Fruit fly (Drosophila melanogaster) whole organism, embryonic: Measurements from ENCODE around the gene CG10730.

Experiments
- B-H2 ChIP-seq: fragments of 200-800 bp; sonication (Bioruptor generic); optimal IDR thresholded peaks from 2 replicates; lab custom pipeline; 2018; ENCODE audit warnings: missing biosample characterization, mild to moderate bottlenecking, missing genetic modification characterization
- Bdp1 ChIP-seq: fragments of 200-800 bp; sonication (Bioruptor generic); optimal IDR thresholded peaks from 3 replicates; lab custom pipeline; 2016; ENCODE audit warnings: missing biosample characterization, missing genetic modification characterization
- BtbVII ChIP-seq: fragments of 200-800 bp; sonication (Bioruptor generic); optimal IDR thresholded peaks from 3 replicates; lab custom pipeline; 2017; ENCODE audit warnings: missing biosample characterization, mild to moderate bottlenecking, missing genetic modification characterization
- CG10959 ChIP-seq: fragments of 200-800 bp; sonication (Bioruptor generic); IDR thresholded peaks from 2 replicates; pipeline ENCODE4 v1.3.6; 2022; ENCODE audit warnings: missing biosample characterization, missing genetic modification characterization
- CG11696 ChIP-seq: fragments of 200-800 bp; sonication (Bioruptor generic); IDR thresholded peaks from 2 replicates; pipeline ENCODE4 v1.3.6; 2022; ENCODE audit warnings: missing biosample characterization, missing genetic modification characterization
- CG12219 ChIP-seq: fragments of 200-800 bp; sonication (Bioruptor generic); optimal IDR thresholded peaks from 3 replicates; lab custom pipeline; 2018; ENCODE audit warnings: missing biosample characterization, mild to moderate bottlenecking, missing genetic modification characterization
- CG13775 ChIP-seq: fragments of 200-800 bp; sonication (Bioruptor generic); optimal IDR thresholded peaks from 3 replicates; lab custom pipeline; 2017; ENCODE audit warnings: missing biosample characterization, mild to moderate bottlenecking, missing genetic modification characterization
- CG14710 ChIP-seq: fragments of 200-800 bp; sonication (Bioruptor generic); optimal IDR thresholded peaks from 3 replicates; lab custom pipeline; 2019; ENCODE audit warnings: missing biosample characterization, mild to moderate bottlenecking, missing genetic modification characterization, moderate library complexity
- CG17802 ChIP-seq: fragments of 200-800 bp; sonication (Bioruptor generic); optimal IDR thresholded peaks from 2 replicates; lab custom pipeline; 2018; ENCODE audit warnings: missing biosample characterization, mild to moderate bottlenecking, missing genetic modification characterization, moderate library complexity
- CG18262 ChIP-seq: fragments of 200-800 bp; optimal IDR thresholded peaks from 3 replicates; lab custom pipeline; 2019; ENCODE audit warnings: missing biosample characterization, mild to moderate bottlenecking, missing genetic modification characterization, moderate library complexity
- CG3726 ChIP-seq: fragments of 200-800 bp; sonication (Bioruptor generic); IDR thresholded peaks from 3 replicates; pipeline ENCODE4, ENCODE4 v1.3.6; 2022; ENCODE audit warnings: missing biosample characterization, missing genetic modification characterization
- CG3995 ChIP-seq: fragments of 200-800 bp; sonication (Bioruptor generic); optimal IDR thresholded peaks from 3 replicates; lab custom pipeline; 2016; ENCODE audit warnings: missing biosample characterization, missing genetic modification characterization
- CG4404 ChIP-seq: fragments of 200-800 bp; sonication (Bioruptor generic); IDR thresholded peaks from 2 replicates; pipeline ENCODE4 v1.3.6; 2022; ENCODE audit warnings: missing biosample characterization, missing genetic modification characterization
- CG4617 ChIP-seq: fragments of 200-800 bp; sonication (Bioruptor generic); optimal IDR thresholded peaks from 3 replicates; lab custom pipeline; 2016; ENCODE audit warnings: missing biosample characterization, missing genetic modification characterization, borderline replicate concordance
- CG7786 ChIP-seq: fragments of 200-800 bp; sonication (Bioruptor generic); optimal IDR thresholded peaks from 2 replicates; lab custom pipeline; 2016; ENCODE audit warnings: missing biosample characterization, missing genetic modification characterization
- CG7928 ChIP-seq: fragments of 200-800 bp; sonication (Bioruptor generic); optimal IDR thresholded peaks from 2 replicates; lab custom pipeline; 2017; ENCODE audit warnings: missing biosample characterization, mild to moderate bottlenecking, missing genetic modification characterization
- CG7963 ChIP-seq: fragments of 200-800 bp; sonication (Bioruptor generic); IDR thresholded peaks from 3 replicates; pipeline ENCODE4 v1.3.6; 2022; ENCODE audit warnings: missing biosample characterization, missing genetic modification characterization; ENCODE audit not compliant: partially characterized antibody
- CG8281 ChIP-seq: fragments of 200-800 bp; sonication (Bioruptor generic); optimal IDR thresholded peaks from 2 replicates; lab custom pipeline; 2018; ENCODE audit warnings: missing biosample characterization, mild to moderate bottlenecking, missing genetic modification characterization, moderate library complexity
- CG9609 ChIP-seq: fragments of 200-800 bp; sonication (Bioruptor generic); optimal IDR thresholded peaks from 3 replicates; lab custom pipeline; 2016; ENCODE audit warnings: missing biosample characterization, missing genetic modification characterization
- CTCF ChIP-seq: fragments of 200-800 bp; sonication (Bioruptor generic); optimal IDR thresholded peaks from 2 replicates; lab custom pipeline; 2017; ENCODE audit warnings: missing biosample characterization, mild to moderate bottlenecking, missing genetic modification characterization, moderate library complexity
- CrebB ChIP-seq: fragments of 200-800 bp; sonication (Bioruptor generic); optimal IDR thresholded peaks from 3 replicates; lab custom pipeline; 2018; ENCODE audit warnings: missing biosample characterization, mild to moderate bottlenecking, missing genetic modification characterization
- Dip2 ChIP-seq: fragments of 200-800 bp; sonication (Bioruptor generic); IDR thresholded peaks from 2 replicates; pipeline ENCODE4 v1.3.6; 2022; ENCODE audit warnings: missing biosample characterization, missing genetic modification characterization
- E2f1 ChIP-seq: fragments of 200-800 bp; sonication (Bioruptor generic); IDR thresholded peaks from 2 replicates; pipeline ENCODE4 v1.3.6; 2022; ENCODE audit warnings: missing biosample characterization, missing genetic modification characterization
- Elba2 ChIP-seq: fragments of 200-800 bp; sonication (Bioruptor generic); optimal IDR thresholded peaks from 3 replicates; lab custom pipeline; 2016; ENCODE audit warnings: missing biosample characterization, missing genetic modification characterization
- Hr3 ChIP-seq: fragments of 200-800 bp; sonication (Bioruptor generic); optimal IDR thresholded peaks from 3 replicates; lab custom pipeline; 2016; ENCODE audit warnings: missing biosample characterization, missing genetic modification characterization
- Hr78 ChIP-seq, 2 experiments: fragments of 200-800 bp in 1 of 2; fragments of >200 bp in 1 of 2; sonication (Bioruptor generic) in 1 of 2; optimal IDR thresholded peaks; 2 replicates each; lab custom pipeline; 2017 to 2019; ENCODE audit warnings: missing biosample characterization in 2 of 2, missing genetic modification characterization in 2 of 2, mild to moderate bottlenecking in 1 of 2, moderate library complexity in 1 of 2
- Lhr ChIP-seq: fragments of 200-800 bp; sonication (Bioruptor generic); optimal IDR thresholded peaks from 3 replicates; lab custom pipeline; 2017; ENCODE audit warnings: mild to moderate bottlenecking, missing biosample characterization, missing genetic modification reagents, missing genetic modification characterization
- Myb ChIP-seq: fragments of 200-800 bp; sonication (Bioruptor generic); optimal IDR thresholded peaks from 2 replicates; lab custom pipeline; 2016; ENCODE audit warnings: missing biosample characterization, missing genetic modification characterization
- Oaz ChIP-seq: fragments of 200-800 bp; sonication (Bioruptor generic); IDR thresholded peaks from 2 replicates; pipeline ENCODE4 v1.3.6; 2022; ENCODE audit warnings: missing biosample characterization, missing genetic modification characterization
- Sin3A ChIP-seq: fragments of >200 bp; optimal IDR thresholded peaks from 2 replicates; lab custom pipeline; 2018
- Sry-β ChIP-seq: fragments of 200-800 bp; sonication (Bioruptor generic); optimal IDR thresholded peaks from 2 replicates; lab custom pipeline; 2018; ENCODE audit warnings: missing biosample characterization, mild to moderate bottlenecking, missing genetic modification characterization, moderate library complexity
- Xrp1 ChIP-seq: fragments of 200-800 bp; sonication (Bioruptor generic); IDR thresholded peaks from 2 replicates; pipeline ENCODE4 v1.3.6; 2022; ENCODE audit warnings: missing biosample characterization, missing genetic modification characterization
- abd-A ChIP-seq: fragments of 200-800 bp; sonication (Bioruptor generic); optimal IDR thresholded peaks from 3 replicates; lab custom pipeline; 2019; ENCODE audit warnings: missing biosample characterization, mild to moderate bottlenecking, missing genetic modification characterization, moderate library complexity
- ato ChIP-seq: fragments of 200-800 bp; sonication (Bioruptor generic); IDR thresholded peaks from 2 replicates; pipeline ENCODE4 v1.3.6; 2022; ENCODE audit warnings: missing biosample characterization, missing genetic modification characterization; ENCODE audit not compliant: partially characterized antibody
- ci ChIP-seq: fragments of 200-800 bp; sonication (Bioruptor generic); IDR thresholded peaks from 3 replicates; pipeline ENCODE4 v1.3.6; 2022; ENCODE audit warnings: missing biosample characterization, missing genetic modification characterization
- crp ChIP-seq, 2 experiments: fragments of 200-800 bp; sonication (Bioruptor generic); optimal IDR thresholded peaks; 2 replicates in 1 of 2; 3 replicates in 1 of 2; lab custom pipeline; 2017; ENCODE audit warnings: missing biosample characterization in 2 of 2, missing genetic modification characterization in 2 of 2, mild to moderate bottlenecking in 1 of 2, moderate library complexity in 1 of 2
- da ChIP-seq: fragments of 200-800 bp; sonication (Bioruptor generic); optimal IDR thresholded peaks from 2 replicates; lab custom pipeline; 2016; ENCODE audit warnings: missing biosample characterization, missing genetic modification characterization
- dm ChIP-seq: fragments of 200-800 bp; sonication (Bioruptor generic); optimal IDR thresholded peaks from 3 replicates; lab custom pipeline; 2016; ENCODE audit warnings: missing biosample characterization, missing genetic modification characterization
- en ChIP-seq: fragments of 200-800 bp; sonication (Bioruptor generic); optimal IDR thresholded peaks from 2 replicates; lab custom pipeline; 2016; ENCODE audit warnings: missing biosample characterization, missing genetic modification characterization
- gt ChIP-seq: fragments of 200-800 bp; sonication (Bioruptor generic); IDR thresholded peaks from 2 replicates; pipeline ENCODE4 v1.3.6; 2022; ENCODE audit warnings: missing biosample characterization, missing genetic modification characterization
- jing ChIP-seq: fragments of 200-800 bp; sonication (Bioruptor generic); optimal IDR thresholded peaks from 2 replicates; lab custom pipeline; 2018; ENCODE audit warnings: missing biosample characterization, mild to moderate bottlenecking, missing genetic modification characterization
- knrl ChIP-seq: fragments of 200-800 bp; sonication (Bioruptor generic); IDR thresholded peaks from 3 replicates; pipeline ENCODE4 v1.3.6; 2022; ENCODE audit warnings: missing biosample characterization, missing genetic modification characterization; ENCODE audit not compliant: partially characterized antibody
- lmd ChIP-seq: fragments of 200-800 bp; sonication (Bioruptor generic); IDR thresholded peaks from 2 replicates; pipeline ENCODE4 v1.3.6; 2022; ENCODE audit warnings: missing biosample characterization, missing genetic modification characterization
- lola ChIP-seq, 3 experiments: fragments of >200 bp in 2 of 3; fragments of 200-800 bp in 1 of 3; sonication (Bioruptor generic) in 1 of 3; optimal IDR thresholded peaks; 2 replicates each; lab custom pipeline; 2017 to 2019; ENCODE audit warnings: missing biosample characterization in 3 of 3, missing genetic modification characterization in 3 of 3, mild to moderate bottlenecking in 1 of 3, moderate library complexity in 1 of 3
- org-1 ChIP-seq: fragments of 200-800 bp; sonication (Bioruptor generic); optimal IDR thresholded peaks from 2 replicates; lab custom pipeline; 2017; ENCODE audit warnings: missing biosample characterization, missing genetic modification characterization
- row ChIP-seq: fragments of 200-800 bp; sonication (Bioruptor generic); IDR thresholded peaks from 3 replicates; pipeline ENCODE4 v1.3.6; 2022; ENCODE audit warnings: missing biosample characterization, missing genetic modification characterization
- tll ChIP-seq, 2 experiments: fragments of 200-800 bp in 1 of 2; fragments of >200 bp in 1 of 2; sonication (Bioruptor generic) in 1 of 2; optimal IDR thresholded peaks; 2 replicates each; lab custom pipeline; 2017 to 2019; ENCODE audit warnings: missing biosample characterization in 2 of 2, missing genetic modification characterization in 2 of 2, mild to moderate bottlenecking in 1 of 2, moderate library complexity in 1 of 2
- tna ChIP-seq: fragments of 200-800 bp; sonication (Bioruptor generic); IDR thresholded peaks from 2 replicates; pipeline ENCODE4 v1.3.6; 2022; ENCODE audit warnings: missing biosample characterization, missing genetic modification characterization; ENCODE audit not compliant: partially characterized antibody
- vvl ChIP-seq: fragments of 200-800 bp; sonication (Bioruptor generic); IDR thresholded peaks from 2 replicates; pipeline ENCODE4 v1.3.6; 2022; ENCODE audit warnings: missing biosample characterization, missing genetic modification characterization

Gene CG10730

dm6 chr2L:20082965-20083855 is 11.2 kb upstream of the CG10730 start (continued):
- TF ChIP-seq CG7786 (GFP tag; lab: Kevin White, UChicago) (no peak), row (GFP tag; lab: Robert Waterston, UW) (peak; percentile 27; the same call in 1 of the 3 replicates), knrl (GFP tag; lab: Robert Waterston, UW) (no peak), CG7928 (GFP tag; lab: Kevin White, UChicago) (peak; percentile 1), Lhr (GFP tag; lab: Kevin White, UChicago) (no peak), CG4404 (GFP tag; lab: Robert Waterston, UW) (no peak), CG3726 (GFP tag; lab: Robert Waterston, UW) (peak; percentile 22; the same call in 1 of the 3 replicates), vvl (GFP tag; lab: Robert Waterston, UW) (no peak), CTCF (GFP tag; lab: Kevin White, UChicago) (peak; percentile 4), tll (GFP tag; optimal IDR thresholded peaks at IDR 0.05; lab: Kevin White, UChicago) (no peak), jing (no peak), Hr3 (GFP tag; lab: Kevin White, UChicago) (no peak), ci (GFP tag; lab: Robert Waterston, UW) (no peak; the same call in 2 of the 3 replicates), Dip2 (GFP tag; lab: Robert Waterston, UW) (no peak), dm (GFP tag; lab: Kevin White, UChicago) (no peak), en (GFP tag; lab: Kevin White, UChicago) (no peak), CG8281 (tag; lab: Kevin White, UChicago) (no peak), lola (GFP tag; optimal IDR thresholded peaks at IDR 0.05; lab: Kevin White, UChicago) (no peak), CG4617 (no peak), Sry-β (no peak), Myb (no peak), CrebB (tag; lab: Kevin White, UChicago) (no peak), CG18262 (tag; lab: Kevin White, UChicago) (no peak), CG13775 (GFP tag; lab: Kevin White, UChicago) (no peak), B-H2 (GFP tag; lab: Kevin White, UChicago) (no peak), CG9609 (GFP tag; lab: Kevin White, UChicago) (no peak), lmd (GFP tag; lab: Robert Waterston, UW) (no peak; the same call in 1 of the 2 replicates), da (no peak), tna (GFP tag; lab: Robert Waterston, UW) (no peak; the same call in 1 of the 2 replicates), gt (GFP tag; lab: Robert Waterston, UW) (no peak), Sin3A (lab: Kevin White, UChicago) (no peak), Hr78 (GFP tag; optimal IDR thresholded peaks at IDR 0.05; lab: Kevin White, UChicago) (peak in 1 of 2 experiments; percentile 90), CG11696 (GFP tag; lab: Robert Waterston, UW) (no peak), Oaz (GFP tag; lab: Robert Waterston, UW) (no peak), org-1 (GFP tag; lab: Kevin White, UChicago) (no peak), Xrp1 (GFP tag; lab: Robert Waterston, UW) (peak; percentile 44; the same call in 1 of the 2 replicates), BtbVII (peak; percentile 37), abd-A (tag; lab: Kevin White, UChicago) (peak; percentile 18), E2f1 (GFP tag; lab: Robert Waterston, UW) (no peak), Elba2 (GFP tag; lab: Kevin White, UChicago) (no peak), Bdp1 (GFP tag; lab: Kevin White, UChicago) (no peak), CG10959 (no peak), CG12219 (GFP tag; lab: Kevin White, UChicago) (no peak), ato (GFP tag; lab: Robert Waterston, UW) (peak; percentile 33; the same call in 1 of the 2 replicates), CG17802 (no peak), CG14710 (tag; lab: Kevin White, UChicago) (no peak), CG3995 (GFP tag; lab: Kevin White, UChicago) (no peak), CG7963 (no peak), crp (GFP tag; optimal IDR thresholded peaks at IDR 0.05; lab: Kevin White, UChicago) (peak in 1 of 2 experiments; percentile 68)
